Fruit fly (Drosophila melanogaster) whole organism, embryonic: Measurements from ENCODE around the gene Tom40.

ENCODE experiments used
- B-H2 ChIP-seq: fragments of 200-800 bp; sonication (Bioruptor generic); optimal IDR thresholded peaks from 2 replicates; lab custom pipeline; 2018; ENCODE audit warnings: missing biosample characterization, mild to moderate bottlenecking, missing genetic modification characterization
- BEAF-32 ChIP-seq: fragments of 200-800 bp; sonication (Bioruptor generic); optimal IDR thresholded peaks from 3 replicates; lab custom pipeline; 2017; ENCODE audit warnings: missing biosample characterization, missing genetic modification characterization, mild to moderate bottlenecking, moderate library complexity, missing genetic modification reagents
- CG11723 ChIP-seq: fragments of 200-800 bp; sonication (Bioruptor generic); optimal IDR thresholded peaks from 2 replicates; lab custom pipeline; 2017; ENCODE audit warnings: missing biosample characterization, mild to moderate bottlenecking, missing genetic modification characterization
- CG12104 ChIP-seq: fragments of 200-800 bp; sonication (Bioruptor generic); optimal IDR thresholded peaks from 3 replicates; lab custom pipeline; 2016; ENCODE audit warnings: missing biosample characterization, missing genetic modification characterization
- CG12219 ChIP-seq: fragments of 200-800 bp; sonication (Bioruptor generic); optimal IDR thresholded peaks from 3 replicates; lab custom pipeline; 2018; ENCODE audit warnings: missing biosample characterization, mild to moderate bottlenecking, missing genetic modification characterization
- CG12769 ChIP-seq: fragments of 200-800 bp; sonication (Bioruptor generic); optimal IDR thresholded peaks from 2 replicates; lab custom pipeline; 2019; ENCODE audit warnings: missing biosample characterization, mild to moderate bottlenecking, missing genetic modification characterization, moderate library complexity
- CG13296 ChIP-seq: fragments of 200-800 bp; sonication (Bioruptor generic); optimal IDR thresholded peaks from 3 replicates; lab custom pipeline; 2018; ENCODE audit warnings: missing biosample characterization, mild to moderate bottlenecking, missing genetic modification characterization
- CG14441 ChIP-seq: fragments of 200-800 bp; sonication (Bioruptor generic); IDR thresholded peaks from 2 replicates; pipeline ENCODE4 v1.3.6; 2022; ENCODE audit warnings: missing biosample characterization, missing genetic modification characterization
- CG15479 ChIP-seq: fragments of 200-800 bp; sonication (Bioruptor generic); optimal IDR thresholded peaks from 3 replicates; lab custom pipeline; 2019; ENCODE audit warnings: missing biosample characterization, mild to moderate bottlenecking, missing genetic modification characterization, moderate library complexity
- CG15696 ChIP-seq: fragments of 200-800 bp; sonication (Bioruptor generic); optimal IDR thresholded peaks from 2 replicates; lab custom pipeline; 2019; ENCODE audit warnings: missing biosample characterization, mild to moderate bottlenecking, missing genetic modification characterization, moderate library complexity
- CG1603 ChIP-seq: fragments of 200-800 bp; sonication (Bioruptor generic); optimal IDR thresholded peaks from 2 replicates; lab custom pipeline; 2019; ENCODE audit warnings: missing biosample characterization, mild to moderate bottlenecking, missing genetic modification characterization, moderate library complexity
- CG17802 ChIP-seq: fragments of 200-800 bp; sonication (Bioruptor generic); optimal IDR thresholded peaks from 2 replicates; lab custom pipeline; 2018; ENCODE audit warnings: missing biosample characterization, mild to moderate bottlenecking, missing genetic modification characterization, moderate library complexity
- CG18011 ChIP-seq: fragments of 200-800 bp; sonication (Bioruptor generic); optimal IDR thresholded peaks from 2 replicates; lab custom pipeline; 2017; ENCODE audit warnings: missing biosample characterization, missing genetic modification characterization, mild to moderate bottlenecking, moderate library complexity, missing genotype
- CG2129 ChIP-seq: fragments of 200-800 bp; sonication (Bioruptor generic); IDR thresholded peaks from 2 replicates; pipeline ENCODE4 v1.3.6; 2022; ENCODE audit warnings: missing biosample characterization, missing genetic modification characterization; ENCODE audit not compliant: partially characterized antibody
- CG2202 ChIP-seq: fragments of 200-800 bp; sonication (Bioruptor generic); optimal IDR thresholded peaks from 2 replicates; lab custom pipeline; 2018; ENCODE audit warnings: missing biosample characterization, mild to moderate bottlenecking, missing genetic modification characterization
- CG30020 ChIP-seq: fragments of 200-800 bp; optimal IDR thresholded peaks from 2 replicates; lab custom pipeline; 2019; ENCODE audit warnings: missing biosample characterization, mild to moderate bottlenecking, missing genetic modification characterization, moderate library complexity
- CG4707 ChIP-seq: fragments of 200-800 bp; sonication (Bioruptor generic); optimal IDR thresholded peaks from 2 replicates; lab custom pipeline; 2018; ENCODE audit warnings: missing biosample characterization, mild to moderate bottlenecking, missing genetic modification characterization, moderate library complexity
- CG7372 ChIP-seq: fragments of 200-800 bp; sonication (Bioruptor generic); IDR thresholded peaks from 2 replicates; pipeline ENCODE4 v1.3.6; 2022; ENCODE audit warnings: missing biosample characterization, missing genetic modification characterization
- CG8089 ChIP-seq: fragments of 200-800 bp; sonication (Bioruptor generic); optimal IDR thresholded peaks from 3 replicates; lab custom pipeline; 2016; ENCODE audit warnings: missing biosample characterization, missing genetic modification characterization
- CG8944 ChIP-seq: fragments of 200-800 bp; sonication (Bioruptor generic); optimal IDR thresholded peaks from 3 replicates; lab custom pipeline; 2016; ENCODE audit warnings: missing biosample characterization, missing genetic modification characterization
- Doc3 ChIP-seq: fragments of 200-800 bp; sonication (Bioruptor generic); IDR thresholded peaks from 3 replicates; pipeline ENCODE4 v1.3.6; 2022; ENCODE audit warnings: missing biosample characterization, missing genetic modification characterization; ENCODE audit not compliant: partially characterized antibody
- Fer2 ChIP-seq: fragments of 200-800 bp; sonication (Bioruptor generic); optimal IDR thresholded peaks from 2 replicates; lab custom pipeline; 2018; ENCODE audit warnings: missing biosample characterization, mild to moderate bottlenecking, missing genetic modification characterization, moderate library complexity
- HLHmδ ChIP-seq: fragments of 200-800 bp; sonication (Bioruptor generic); optimal IDR thresholded peaks from 2 replicates; lab custom pipeline; 2018; ENCODE audit warnings: missing biosample characterization, mild to moderate bottlenecking, missing genetic modification characterization, moderate library complexity
- Hand ChIP-seq: fragments of 200-800 bp; sonication (Bioruptor generic); optimal IDR thresholded peaks from 2 replicates; lab custom pipeline; 2017; ENCODE audit warnings: mild to moderate bottlenecking, missing biosample characterization, missing genetic modification reagents, missing genetic modification characterization
- HmgD ChIP-seq: fragments of 200-800 bp; sonication (Bioruptor generic); optimal IDR thresholded peaks from 3 replicates; lab custom pipeline; 2016; ENCODE audit warnings: missing biosample characterization, missing genetic modification characterization
- Kr ChIP-seq: fragments of 200-800 bp; sonication (Bioruptor generic); optimal IDR thresholded peaks from 2 replicates; lab custom pipeline; 2017; ENCODE audit warnings: missing biosample characterization, mild to moderate bottlenecking, missing genetic modification characterization
- Lpt ChIP-seq: fragments of >200 bp; optimal IDR thresholded peaks from 2 replicates; lab custom pipeline; 2018; ENCODE audit warnings: missing biosample characterization, missing genetic modification characterization
- MBD-R2 ChIP-seq: fragments of 200-800 bp; sonication (Bioruptor generic); IDR thresholded peaks from 2 replicates; pipeline ENCODE4 v1.3.6; 2022; ENCODE audit warnings: missing biosample characterization, missing genetic modification characterization
- Meics ChIP-seq: fragments of 200-800 bp; sonication (Bioruptor generic); optimal IDR thresholded peaks from 2 replicates; lab custom pipeline; 2017; ENCODE audit warnings: missing biosample characterization, mild to moderate bottlenecking, missing genetic modification characterization
- Oli ChIP-seq: fragments of 200-800 bp; sonication (Bioruptor generic); optimal IDR thresholded peaks from 2 replicates; lab custom pipeline; 2018; ENCODE audit warnings: missing biosample characterization, mild to moderate bottlenecking, missing genetic modification characterization, moderate library complexity
- Vsx1 ChIP-seq: fragments of 200-800 bp; sonication (Bioruptor generic); optimal IDR thresholded peaks from 2 replicates; lab custom pipeline; 2017; ENCODE audit warnings: missing biosample characterization, mild to moderate bottlenecking, missing genetic modification characterization, missing genetic modification reagents
- cwo ChIP-seq: fragments of 200-800 bp; sonication (Bioruptor generic); optimal IDR thresholded peaks from 3 replicates; lab custom pipeline; 2017; ENCODE audit warnings: missing biosample characterization, missing genetic modification characterization, mild to moderate bottlenecking, moderate library complexity, missing genetic modification reagents
- dmrt11E ChIP-seq: fragments of 200-800 bp; sonication (Bioruptor generic); optimal IDR thresholded peaks from 3 replicates; lab custom pipeline; 2018; ENCODE audit warnings: missing biosample characterization, mild to moderate bottlenecking, missing genetic modification characterization, moderate library complexity
- fd3F ChIP-seq: fragments of 200-800 bp; sonication (Bioruptor generic); optimal IDR thresholded peaks from 2 replicates; lab custom pipeline; 2018; ENCODE audit warnings: missing biosample characterization, mild to moderate bottlenecking, missing genetic modification characterization, moderate library complexity
- gsb-n ChIP-seq: fragments of 200-800 bp; sonication (Bioruptor generic); optimal IDR thresholded peaks from 3 replicates; lab custom pipeline; 2018; ENCODE audit warnings: missing biosample characterization, mild to moderate bottlenecking, missing genetic modification characterization
- insv ChIP-seq, 2 experiments: fragments of 200-800 bp; sonication (Bioruptor generic); optimal IDR thresholded peaks; 3 replicates each; lab custom pipeline; 2016 to 2018; ENCODE audit warnings: missing biosample characterization in 2 of 2, missing genetic modification characterization in 2 of 2
- oc ChIP-seq: fragments of 200-800 bp; sonication (Bioruptor generic); optimal IDR thresholded peaks from 2 replicates; lab custom pipeline; 2018; ENCODE audit warnings: missing biosample characterization, mild to moderate bottlenecking, missing genetic modification characterization, moderate library complexity
- pfk ChIP-seq: fragments of 200-800 bp; sonication (Bioruptor generic); optimal IDR thresholded peaks from 2 replicates; lab custom pipeline; 2018; ENCODE audit warnings: missing biosample characterization, mild to moderate bottlenecking, missing genetic modification characterization, moderate library complexity
- row ChIP-seq: fragments of 200-800 bp; sonication (Bioruptor generic); IDR thresholded peaks from 3 replicates; pipeline ENCODE4 v1.3.6; 2022; ENCODE audit warnings: missing biosample characterization, missing genetic modification characterization
- schlank ChIP-seq: fragments of 200-800 bp; sonication (Bioruptor generic); optimal IDR thresholded peaks from 2 replicates; lab custom pipeline; 2018; ENCODE audit warnings: missing biosample characterization, mild to moderate bottlenecking, missing genetic modification characterization
- sima ChIP-seq: fragments of 200-800 bp; sonication (Bioruptor generic); optimal IDR thresholded peaks from 2 replicates; lab custom pipeline; 2016; ENCODE audit warnings: missing biosample characterization, missing genetic modification characterization
- slou ChIP-seq: fragments of 200-800 bp; sonication (Bioruptor generic); optimal IDR thresholded peaks from 3 replicates; lab custom pipeline; 2016; ENCODE audit warnings: missing biosample characterization, missing genetic modification characterization
- ssp ChIP-seq: fragments of 200-800 bp; sonication (Bioruptor generic); IDR thresholded peaks from 2 replicates; pipeline ENCODE4 v1.3.6; 2022; ENCODE audit warnings: missing biosample characterization, missing genetic modification characterization
- stc ChIP-seq: fragments of 200-800 bp; sonication (Bioruptor generic); IDR thresholded peaks from 2 replicates; pipeline ENCODE4 v1.3.6; 2022; ENCODE audit warnings: missing biosample characterization, missing genetic modification characterization
- tx ChIP-seq: fragments of 200-800 bp; sonication (Bioruptor generic); optimal IDR thresholded peaks from 2 replicates; lab custom pipeline; 2016; ENCODE audit warnings: missing biosample characterization, missing genetic modification characterization
- unc-4 ChIP-seq: fragments of 200-800 bp; sonication (Bioruptor generic); IDR thresholded peaks from 2 replicates; pipeline ENCODE4 v1.3.6; 2022; ENCODE audit warnings: missing biosample characterization, missing genetic modification characterization; ENCODE audit not compliant: partially characterized antibody
- wek ChIP-seq: fragments of 200-800 bp; sonication (Bioruptor generic); optimal IDR thresholded peaks from 3 replicates; lab custom pipeline; 2018; ENCODE audit warnings: missing biosample characterization, mild to moderate bottlenecking, missing genetic modification characterization, moderate library complexity
- zfh2 ChIP-seq: fragments of 200-800 bp; sonication (Bioruptor generic); optimal IDR thresholded peaks from 2 replicates; lab custom pipeline; 2016; ENCODE audit warnings: missing biosample characterization, missing genetic modification characterization

Gene Tom40

DNA sequence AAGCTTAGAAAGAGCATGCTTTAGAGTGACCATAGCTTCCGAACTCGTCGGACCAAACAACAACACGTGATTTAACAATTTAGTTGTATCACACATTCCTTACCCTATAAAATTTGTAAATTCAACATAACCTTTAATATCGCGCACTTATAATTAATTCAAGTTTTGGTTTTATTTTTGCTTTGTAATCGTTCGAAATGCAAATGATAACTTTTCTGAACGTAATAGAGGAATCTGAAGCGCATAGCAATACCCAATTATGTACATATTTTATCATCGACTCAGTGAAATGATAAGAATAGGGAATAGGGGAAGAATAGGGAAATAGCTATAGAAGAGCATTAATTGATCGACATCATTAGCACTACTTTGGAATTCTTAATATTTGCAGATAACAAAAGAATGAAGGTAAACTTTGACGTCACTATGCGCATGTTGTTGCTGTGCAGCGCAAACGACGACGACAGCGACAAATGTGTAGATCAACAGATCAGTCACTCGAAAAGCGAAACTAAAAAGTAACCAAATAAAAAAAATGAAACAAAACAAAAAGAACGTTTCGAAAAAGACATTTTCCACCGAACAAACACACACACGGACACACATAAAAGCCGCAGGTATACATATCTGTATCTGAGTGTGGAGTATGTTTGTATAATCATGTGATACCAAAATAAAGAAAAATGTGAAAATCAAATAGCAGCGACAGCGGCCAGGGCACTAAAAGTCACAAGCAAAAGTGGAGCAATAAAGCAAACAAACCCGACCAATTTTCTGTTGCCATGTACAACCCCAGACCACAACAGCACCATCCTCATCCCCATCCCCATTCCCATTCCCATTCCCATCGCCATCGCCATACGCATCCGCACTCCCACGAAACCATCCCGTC is 29.1 kb upstream of the Tom40 start (continued):
- no peak for TF ChIP-seq fd3F
- peak; percentile 1 for TF ChIP-seq dmrt11E (tag; lab: Kevin White, UChicago)
- no peak for TF ChIP-seq CG17802 (tag; lab: Kevin White, UChicago)
- no peak for TF ChIP-seq tx (GFP tag; lab: Kevin White, UChicago)
- peak; percentile 10 for TF ChIP-seq gsb-n (tag; lab: Kevin White, UChicago)
- peak; percentile 44 for TF ChIP-seq CG1603 (tag; lab: Kevin White, UChicago)
- TF ChIP-seq oc (tag; lab: Kevin White, UChicago): no peak
- peak; percentile 13 for TF ChIP-seq CG4707 (GFP tag; lab: Kevin White, UChicago)
- no peak for TF ChIP-seq Lpt (GFP tag; lab: Kevin White, UChicago)
- TF ChIP-seq slou (GFP tag; lab: Kevin White, UChicago): no peak
- no peak for TF ChIP-seq CG30020
- no peak for TF ChIP-seq Doc3 (GFP tag; lab: Robert Waterston, UW)
- no peak for TF ChIP-seq stc (GFP tag; lab: Robert Waterston, UW)
- TF ChIP-seq CG12219: no peak
- TF ChIP-seq CG12104 (GFP tag; lab: Kevin White, UChicago): no peak
- no peak for TF ChIP-seq CG2129 (GFP tag; lab: Robert Waterston, UW)
- no peak for TF ChIP-seq insv (GFP tag; optimal IDR thresholded peaks at IDR 0.05; lab: Kevin White, UChicago)
- TF ChIP-seq unc-4 (GFP tag; lab: Robert Waterston, UW): no peak
- TF ChIP-seq CG15479 (GFP tag; lab: Kevin White, UChicago): no peak
- TF ChIP-seq MBD-R2: peak; percentile 15; the same call in 1 of the 2 replicates
- TF ChIP-seq CG7372 (GFP tag; lab: Robert Waterston, UW): no peak
- no peak for TF ChIP-seq sima (GFP tag; lab: Kevin White, UChicago)
- TF ChIP-seq CG8089 (GFP tag; lab: Kevin White, UChicago): no peak
- TF ChIP-seq CG18011: no peak
- peak; percentile 32 for TF ChIP-seq CG15696 (tag; lab: Kevin White, UChicago)
- TF ChIP-seq CG13296 (GFP tag; lab: Kevin White, UChicago): no peak
- TF ChIP-seq HmgD: no peak
- TF ChIP-seq BEAF-32 (GFP tag; lab: Kevin White, UChicago): no peak
- TF ChIP-seq HLHmδ: no peak
- peak; percentile 31 for TF ChIP-seq CG12769
- peak; percentile 44 for TF ChIP-seq cwo
- TF ChIP-seq Hand (GFP tag; lab: Kevin White, UChicago): no peak
- TF ChIP-seq Fer2 (tag; lab: Kevin White, UChicago): no peak
- TF ChIP-seq Oli: no peak
- no peak for TF ChIP-seq CG8944 (GFP tag; lab: Kevin White, UChicago)
- TF ChIP-seq pfk: no peak
- TF ChIP-seq wek (GFP tag; lab: Kevin White, UChicago): no peak
- TF ChIP-seq Meics: no peak
- TF ChIP-seq ssp (GFP tag; lab: Robert Waterston, UW): no peak
- peak; percentile 8 for TF ChIP-seq Vsx1 (GFP tag; lab: Kevin White, UChicago)
- TF ChIP-seq CG11723: no peak
- TF ChIP-seq CG14441 (GFP tag; lab: Robert Waterston, UW): no peak
- no peak for TF ChIP-seq Kr (GFP tag; lab: Kevin White, UChicago)
- peak; percentile 8 for TF ChIP-seq schlank
- TF ChIP-seq row (GFP tag; lab: Robert Waterston, UW): peak; percentile 16
- no peak for TF ChIP-seq CG2202
- TF ChIP-seq B-H2: no peak
- no peak for TF ChIP-seq zfh2 (GFP tag; lab: Kevin White, UChicago)
